Fruit fly (Drosophila melanogaster): Measurements from ENCODE around the gene TfIIEalpha.

DNA sequence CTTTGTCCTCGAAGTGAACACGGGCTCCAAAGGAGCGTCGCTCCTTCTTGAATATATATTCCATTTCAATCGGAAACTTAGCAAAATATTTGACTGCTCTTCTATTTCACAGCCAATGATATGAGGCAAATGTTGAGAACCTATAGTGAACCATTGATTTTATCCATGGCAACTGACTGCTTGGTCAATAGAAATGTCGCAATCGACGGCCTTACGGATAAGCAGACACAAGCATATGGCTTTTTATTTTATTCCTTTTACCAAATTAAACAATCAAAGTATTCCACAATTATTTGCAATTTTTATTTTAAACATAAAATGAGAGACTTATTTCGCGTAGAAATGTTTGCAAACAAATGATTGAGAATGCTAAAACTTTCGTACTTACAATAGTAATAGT is 17.3 kb downstream of the TfIIEalpha start, which contains the start of gene Dnai2:
- TF ChIP-seq psq (GFP tag; optimal IDR thresholded peaks at IDR 0.05), result no peak
- no peak for TF ChIP-seq dmrt93B (GFP tag; optimal IDR thresholded peaks at IDR 0.05)
- no peak for TF ChIP-seq Hnf4 (GFP tag; optimal IDR thresholded peaks at IDR 0.05)
- no peak for TF ChIP-seq sage (GFP tag; optimal IDR thresholded peaks at IDR 0.05)
